Fruit fly (Drosophila melanogaster): ENCODE data around the gene CkIIalpha-i1.

- TF ChIP-seq CG6272 (GFP tag; IDR thresholded peaks at IDR 0.05), result no peak
- TF ChIP-seq Sin3A (optimal IDR thresholded peaks at IDR 0.05), result no peak
- no peak for TF ChIP-seq CG17361 (GFP tag; IDR thresholded peaks at IDR 0.05)
- no peak for TF ChIP-seq Abd-B (GFP tag; optimal IDR thresholded peaks at IDR 0.05)
- no peak for TF ChIP-seq Fer3 (tag; optimal IDR thresholded peaks at IDR 0.05)
- TF ChIP-seq otp (GFP tag; IDR thresholded peaks at IDR 0.05), result no peak
- TF ChIP-seq CkIIα-i1 (GFP tag; IDR thresholded peaks at IDR 0.05), result no peak
- no peak for TF ChIP-seq CG3847 (GFP tag; IDR thresholded peaks at IDR 0.05)
- no peak for TF ChIP-seq ash1 (GFP tag; optimal IDR thresholded peaks at IDR 0.05)
- no peak for TF ChIP-seq Dip3 (GFP tag; optimal IDR thresholded peaks at IDR 0.05)
- TF ChIP-seq CG10979 (tag; optimal IDR thresholded peaks at IDR 0.05), result no peak
- no peak for TF ChIP-seq ken (GFP tag; IDR thresholded peaks at IDR 0.05)
- TF ChIP-seq wdn (GFP tag; IDR thresholded peaks at IDR 0.05), result no peak
Measured at dm6 chr3L:15802117-15802516, 14.7 kb upstream of the CkIIalpha-i1 start.
